Worm (Caenorhabditis elegans): ENCODE measurements around the gene sel-5.
A peak's percentile ranks its signal among the peaks of the same experiment; 100 is the strongest.

The sel-5 gene

DNA sequence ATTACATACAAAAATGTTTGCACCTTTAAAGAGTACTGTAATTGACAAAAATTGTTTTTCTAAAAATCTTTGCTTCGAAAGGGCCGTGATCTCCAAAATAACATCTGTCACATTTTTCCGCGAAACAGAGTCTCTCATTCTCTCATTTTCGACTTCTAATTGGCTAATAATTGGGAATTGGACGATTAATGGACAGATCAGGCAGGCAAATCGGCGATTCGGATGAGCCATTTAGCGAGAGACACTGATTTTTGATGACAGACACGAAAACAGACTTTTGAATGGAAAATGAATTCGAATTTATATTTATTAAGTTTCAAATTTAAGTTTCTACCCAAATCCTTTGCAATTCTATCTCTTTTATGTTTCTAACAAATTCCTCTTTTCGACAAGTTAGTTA lies 25.6 kb upstream of the sel-5 start:
- TF ChIP-seq nhr-21 (tag; optimal IDR thresholded peaks at IDR 0.05) (no peak), fos-1 (tag; optimal IDR thresholded peaks at IDR 0.05) (no peak), unc-62 (GFP tag; optimal IDR thresholded peaks at IDR 0.05) (no peak), alr-1 (tag; optimal IDR thresholded peaks at IDR 0.05) (no peak), nhr-6 (tag; optimal IDR thresholded peaks at IDR 0.05) (no peak)

DNA sequence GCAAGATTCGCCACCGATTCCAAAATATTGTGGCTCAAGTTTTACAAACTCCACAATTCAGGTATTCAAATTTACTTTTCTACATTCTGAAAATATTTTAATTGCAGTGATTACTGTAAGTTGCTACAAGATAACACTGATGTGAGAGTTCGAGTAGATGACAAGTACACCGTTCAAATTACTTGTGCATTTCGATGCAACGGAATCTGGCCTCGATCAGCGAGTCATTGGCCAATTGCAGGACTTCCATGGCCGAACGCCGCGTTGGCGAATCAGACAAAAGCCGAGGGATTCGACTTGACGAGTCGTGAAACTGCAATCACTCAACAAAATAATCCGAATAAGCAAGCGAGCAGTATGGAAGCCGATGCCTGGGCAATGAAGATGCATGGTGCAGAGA lies 23.0 kb upstream of the sel-5 start:
- TF ChIP-seq C34F6.9 (tag; optimal IDR thresholded peaks at IDR 0.05) (no peak), unc-55 (GFP tag; optimal IDR thresholded peaks at IDR 0.05) (no peak)

DNA sequence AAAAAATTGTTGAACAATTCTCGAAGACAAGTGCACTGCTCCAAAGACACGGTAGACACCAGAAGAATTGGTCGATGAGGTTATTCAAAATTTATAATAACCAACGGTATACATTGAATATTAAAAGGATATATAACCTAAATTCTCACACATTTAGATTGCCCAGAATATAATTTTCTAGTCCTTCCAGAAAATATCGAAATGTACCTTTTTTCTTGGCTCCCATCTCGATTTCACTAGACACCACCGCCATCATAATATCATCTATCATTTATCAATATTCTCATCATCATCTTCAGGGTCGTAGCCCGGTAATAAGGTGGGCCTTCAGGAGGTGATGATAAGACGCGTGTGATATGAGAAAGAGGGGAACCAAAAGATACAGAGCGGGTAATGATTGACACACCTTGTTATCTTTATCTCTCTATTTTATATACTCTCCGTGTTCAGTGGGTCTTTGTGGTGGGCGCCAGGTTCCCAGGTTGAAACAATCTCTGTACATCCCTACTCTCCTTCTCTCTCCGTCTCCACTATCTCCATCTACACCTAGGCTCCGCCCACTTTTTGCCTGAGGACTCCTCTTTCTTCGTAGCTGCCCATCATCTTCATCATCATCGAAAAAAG lies 22.0 kb upstream of the sel-5 start, which contains the start of gene mab-21:
TSS of gene mab-21 (plus strand) at position 615 of the 624 bp plus-strand sequence.
- TF ChIP-seq F13H6.1 (tag; optimal IDR thresholded peaks at IDR 0.05) (peak; percentile 61), ceh-16 (tag; optimal IDR thresholded peaks at IDR 0.05) (no peak), aly-2 (tag; optimal IDR thresholded peaks at IDR 0.05) (no peak), mbf-1 (tag; optimal IDR thresholded peaks at IDR 0.05) (no peak), lsy-2 (tag; optimal IDR thresholded peaks at IDR 0.05) (peak in 1 of 2 experiments; percentile 26), ceh-82 (tag; optimal IDR thresholded peaks at IDR 0.05) (no peak), gmeb-1 (tag; optimal IDR thresholded peaks at IDR 0.05) (no peak), sma-9 (GFP tag; optimal IDR thresholded peaks at IDR 0.05) (peak; percentile 35), sma-9 (tag; optimal IDR thresholded peaks at IDR 0.05) (no peak), peb-1 (tag; optimal IDR thresholded peaks at IDR 0.05) (no peak), nhr-25 (tag; optimal IDR thresholded peaks at IDR 0.05) (no peak), nhr-129 (tag; optimal IDR thresholded peaks at IDR 0.05) (peak; percentile 26), mdl-1 (tag; optimal IDR thresholded peaks at IDR 0.05) (no peak), nhr-12 (tag; optimal IDR thresholded peaks at IDR 0.05) (no peak), sem-4 (tag; optimal IDR thresholded peaks at IDR 0.05) (peak; percentile 34), mab-5 (tag; optimal IDR thresholded peaks at IDR 0.05) (no peak), C34F6.9 (tag; optimal IDR thresholded peaks at IDR 0.05) (no peak), skn-1 (tag; optimal IDR thresholded peaks at IDR 0.05) (no peak), Y55F3AM.14 (GFP tag; optimal IDR thresholded peaks at IDR 0.05) (no peak), fos-1 (tag; optimal IDR thresholded peaks at IDR 0.05) (peak; percentile 12)

DNA sequence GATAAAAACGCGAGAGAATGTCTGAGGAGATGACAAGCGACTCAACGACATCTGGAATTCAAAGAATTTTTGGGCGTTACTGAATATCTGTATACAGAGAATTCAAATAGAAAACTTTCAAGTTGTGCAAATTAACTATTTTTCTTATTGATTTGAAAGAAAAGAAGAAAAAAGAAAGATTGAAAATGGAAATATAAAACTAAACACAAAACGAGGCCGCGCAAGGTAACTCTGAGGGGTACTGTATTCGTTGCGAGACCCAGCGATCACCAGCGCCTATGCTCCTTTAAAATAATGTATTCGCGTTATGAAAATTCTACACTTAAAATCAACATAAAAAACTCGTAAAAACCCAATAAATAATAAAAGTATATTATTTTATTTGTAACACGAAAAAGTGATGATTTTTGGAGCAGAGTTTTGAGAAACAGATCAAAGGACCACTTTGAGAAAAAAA lies 17.6 kb upstream of the sel-5 start, which contains the start of gene asb-1:
TSS of gene asb-1 (minus strand) at position 51 of the 457 bp plus-strand sequence.
- TF ChIP-seq egl-27 (tag; optimal IDR thresholded peaks at IDR 0.05): no peak
- no peak for TF ChIP-seq skn-1 (tag; optimal IDR thresholded peaks at IDR 0.05)
- no peak for TF ChIP-seq ztf-1 (GFP tag; conservative IDR thresholded peaks at IDR 0.05)
- TF ChIP-seq lin-39 (tag; optimal IDR thresholded peaks at IDR 0.05): no peak
- TF ChIP-seq ama-1 (optimal IDR thresholded peaks at IDR 0.05): no peak
- no peak for TF ChIP-seq R02D3.7 (tag; optimal IDR thresholded peaks at IDR 0.05)
- no peak for TF ChIP-seq elt-3 (tag; optimal IDR thresholded peaks at IDR 0.05)

DNA sequence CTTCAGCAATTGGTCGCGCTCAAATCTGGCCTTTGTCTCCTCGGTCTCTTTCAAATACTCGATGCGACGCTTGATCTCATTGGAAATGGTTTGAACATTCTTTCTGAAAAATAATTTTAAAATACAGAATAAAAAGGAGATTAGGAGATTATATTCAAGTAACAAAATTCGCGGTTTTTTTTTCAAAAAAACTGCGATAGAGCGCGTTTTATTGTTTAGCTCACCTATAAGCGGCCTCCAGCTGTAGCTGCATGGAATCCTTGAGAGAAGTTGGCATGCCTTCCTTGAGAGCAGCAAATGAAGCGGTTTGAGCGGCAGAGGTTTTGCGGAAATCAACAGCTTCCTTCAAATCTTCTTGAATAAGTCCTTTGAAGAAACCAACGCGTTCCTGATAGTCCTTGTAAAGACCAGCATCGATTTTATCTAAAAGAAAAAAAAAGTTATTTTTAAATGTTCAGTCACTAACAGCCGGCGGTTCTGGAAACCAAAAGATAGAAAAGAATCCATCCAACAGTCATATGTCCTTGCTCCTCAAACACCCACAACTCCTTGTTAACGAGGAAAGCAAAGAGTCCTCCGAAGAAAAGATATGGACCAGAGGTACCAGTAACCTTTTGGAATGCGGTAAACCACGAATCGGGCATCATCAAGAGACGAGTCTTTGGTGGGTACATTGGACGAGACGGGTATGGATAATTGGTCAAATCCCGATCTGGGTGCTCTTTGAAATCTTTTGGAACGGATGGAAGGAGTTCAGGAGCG lies 16.7 kb upstream of the sel-5 start:
- TF ChIP-seq ztf-1 (GFP tag; conservative IDR thresholded peaks at IDR 0.05) (no peak), dmd-4 (tag; optimal IDR thresholded peaks at IDR 0.05) (no peak)

DNA sequence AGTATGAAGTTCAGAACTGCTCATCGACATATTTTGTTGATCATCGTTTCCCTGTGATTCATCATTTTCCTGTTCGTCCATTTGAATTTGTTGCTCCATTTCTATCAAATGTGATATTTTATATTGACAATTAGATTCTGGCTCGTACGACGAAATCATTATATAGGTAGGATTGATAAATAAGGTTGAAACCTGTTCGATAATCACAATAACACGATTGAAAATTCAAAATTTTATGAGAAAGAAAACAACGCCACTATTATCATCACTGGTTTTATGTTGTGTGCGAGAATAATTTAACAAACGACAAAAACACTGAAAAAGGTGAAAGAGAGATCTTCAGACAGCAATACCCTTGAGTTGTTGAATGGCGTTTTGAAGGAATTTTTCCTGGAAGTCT lies 16.1 kb upstream of the sel-5 start, which contains the start of gene apc-11:
TSS of gene apc-11 (minus strand) at position 101 of the 400 bp plus-strand sequence.
- no peak for TF ChIP-seq alr-1 (tag; optimal IDR thresholded peaks at IDR 0.05)
- no peak for TF ChIP-seq zag-1 (tag; optimal IDR thresholded peaks at IDR 0.05)
- TF ChIP-seq nhr-77 (tag; optimal IDR thresholded peaks at IDR 0.05): no peak
- TF ChIP-seq nhr-23 (tag; optimal IDR thresholded peaks at IDR 0.05): no peak
- no peak for TF ChIP-seq ztf-1 (GFP tag; conservative IDR thresholded peaks at IDR 0.05)
- no peak for TF ChIP-seq lin-13 (GFP tag; optimal IDR thresholded peaks at IDR 0.05)
- TF ChIP-seq mab-5 (tag; optimal IDR thresholded peaks at IDR 0.05): no peak
- TF ChIP-seq R02D3.7 (tag; optimal IDR thresholded peaks at IDR 0.05): no peak
- no peak for TF ChIP-seq lin-39 (tag; optimal IDR thresholded peaks at IDR 0.05)
- no peak for TF ChIP-seq Y55F3AM.14 (GFP tag; optimal IDR thresholded peaks at IDR 0.05)
- no peak for TF ChIP-seq nhr-129 (tag; optimal IDR thresholded peaks at IDR 0.05)
